Fruit fly (Drosophila melanogaster) whole organism, embryonic: Measurements from ENCODE around the gene CG33966.
A peak's percentile ranks its signal among the peaks of the same experiment; 100 is the strongest.

Experiments
- Bdp1 ChIP-seq: fragments of 200-800 bp; sonication (Bioruptor generic); optimal IDR thresholded peaks from 3 replicates; lab custom pipeline; 2016; ENCODE audit warnings: missing biosample characterization, missing genetic modification characterization
- Bgb ChIP-seq: fragments of 200-800 bp; sonication (Bioruptor generic); IDR thresholded peaks from 2 replicates; pipeline ENCODE4 v1.3.6; 2022; ENCODE audit warnings: missing biosample characterization, missing genetic modification characterization; ENCODE audit not compliant: partially characterized antibody
- CG11085 ChIP-seq: fragments of 200-800 bp; sonication (Bioruptor generic); IDR thresholded peaks from 2 replicates; pipeline ENCODE4 v1.3.6; 2022; ENCODE audit warnings: missing biosample characterization, missing genetic modification characterization
- CG13123 ChIP-seq: fragments of 200-800 bp; sonication (Bioruptor generic); optimal IDR thresholded peaks from 2 replicates; lab custom pipeline; 2016; ENCODE audit warnings: missing biosample characterization, missing genetic modification characterization
- CG13775 ChIP-seq: fragments of 200-800 bp; sonication (Bioruptor generic); optimal IDR thresholded peaks from 3 replicates; lab custom pipeline; 2017; ENCODE audit warnings: missing biosample characterization, mild to moderate bottlenecking, missing genetic modification characterization
- CG14014 ChIP-seq: fragments of 200-800 bp; sonication (Bioruptor generic); IDR thresholded peaks from 2 replicates; pipeline ENCODE4 v1.3.6; 2022; ENCODE audit warnings: missing biosample characterization, missing genetic modification characterization
- CG15269 ChIP-seq: fragments of 200-800 bp; sonication (Bioruptor generic); optimal IDR thresholded peaks from 2 replicates; lab custom pipeline; 2018; ENCODE audit warnings: missing biosample characterization, mild to moderate bottlenecking, missing genetic modification characterization, moderate library complexity
- CG16863 ChIP-seq: fragments of 200-800 bp; sonication (Bioruptor generic); optimal IDR thresholded peaks from 3 replicates; lab custom pipeline; 2016; ENCODE audit warnings: missing biosample characterization, missing genetic modification characterization
- CG17912 ChIP-seq: fragments of 200-800 bp; sonication (Bioruptor generic); optimal IDR thresholded peaks from 2 replicates; lab custom pipeline; 2018; ENCODE audit warnings: missing biosample characterization, mild to moderate bottlenecking, missing genetic modification characterization
- CG3838 ChIP-seq: fragments of 200-800 bp; sonication (Bioruptor generic); optimal IDR thresholded peaks from 3 replicates; lab custom pipeline; 2016; ENCODE audit warnings: missing biosample characterization, missing genetic modification characterization
- CG3847 ChIP-seq: fragments of 200-800 bp; sonication (Bioruptor generic); IDR thresholded peaks from 2 replicates; pipeline ENCODE4 v1.3.6; 2022; ENCODE audit warnings: missing biosample characterization, missing genetic modification characterization
- CG42726 ChIP-seq: fragments of 200-800 bp; sonication (Bioruptor generic); IDR thresholded peaks from 2 replicates; pipeline ENCODE4 v1.3.6; 2022; ENCODE audit warnings: missing biosample characterization, missing genetic modification characterization; ENCODE audit not compliant: partially characterized antibody
- CG4282 ChIP-seq: fragments of 200-800 bp; sonication (Bioruptor generic); optimal IDR thresholded peaks from 2 replicates; lab custom pipeline; 2016; ENCODE audit warnings: missing biosample characterization, missing genetic modification characterization
- CG6791 ChIP-seq: fragments of 200-800 bp; sonication (Bioruptor generic); IDR thresholded peaks from 3 replicates; pipeline ENCODE4 v1.3.6; 2022; ENCODE audit warnings: missing biosample characterization, missing genetic modification characterization; ENCODE audit not compliant: partially characterized antibody
- CG6813 ChIP-seq: fragments of 200-800 bp; sonication (Bioruptor generic); optimal IDR thresholded peaks from 2 replicates; lab custom pipeline; 2017; ENCODE audit warnings: missing biosample characterization, missing genetic modification characterization, mild to moderate bottlenecking, moderate library complexity, missing genetic modification reagents
- CG7357 ChIP-seq: fragments of 200-800 bp; sonication (Bioruptor generic); IDR thresholded peaks from 3 replicates; pipeline ENCODE4 v1.3.6; 2022; ENCODE audit warnings: missing biosample characterization, missing genetic modification characterization
- CG7372 ChIP-seq: fragments of 200-800 bp; sonication (Bioruptor generic); IDR thresholded peaks from 2 replicates; pipeline ENCODE4 v1.3.6; 2022; ENCODE audit warnings: missing biosample characterization, missing genetic modification characterization
- CG8924 ChIP-seq: fragments of 200-800 bp; optimal IDR thresholded peaks from 3 replicates; lab custom pipeline; 2019; ENCODE audit warnings: missing biosample characterization, mild to moderate bottlenecking, missing genetic modification characterization, moderate library complexity
- CG9797 ChIP-seq: fragments of 200-800 bp; sonication (Bioruptor generic); optimal IDR thresholded peaks from 3 replicates; lab custom pipeline; 2018; ENCODE audit warnings: missing biosample characterization, mild to moderate bottlenecking, missing genetic modification characterization
- Camta ChIP-seq: fragments of 200-800 bp; sonication (Bioruptor generic); optimal IDR thresholded peaks from 2 replicates; lab custom pipeline; 2016; ENCODE audit warnings: missing biosample characterization, missing genetic modification characterization
- Dp ChIP-seq: fragments of 200-800 bp; sonication (Bioruptor generic); optimal IDR thresholded peaks from 2 replicates; lab custom pipeline; 2018; ENCODE audit warnings: missing biosample characterization, mild to moderate bottlenecking, missing genetic modification characterization, moderate library complexity
- Fer3 ChIP-seq: fragments of 200-800 bp; sonication (Bioruptor generic); optimal IDR thresholded peaks from 2 replicates; lab custom pipeline; 2018; ENCODE audit warnings: missing biosample characterization, mild to moderate bottlenecking, missing genetic modification characterization, moderate library complexity
- HLH4C ChIP-seq: fragments of 200-800 bp; sonication (Bioruptor generic); IDR thresholded peaks from 3 replicates; pipeline ENCODE4 v1.3.6; 2022; ENCODE audit warnings: missing biosample characterization, missing genetic modification characterization; ENCODE audit not compliant: partially characterized antibody
- Hr51 ChIP-seq, 2 experiments: fragments of 200-800 bp; sonication (Bioruptor generic); optimal IDR thresholded peaks; 2 replicates in 1 of 2; 3 replicates in 1 of 2; lab custom pipeline; 2016 to 2018; ENCODE audit warnings: missing biosample characterization in 2 of 2, missing genetic modification characterization in 2 of 2, mild to moderate bottlenecking in 1 of 2, moderate library complexity in 1 of 2
- Nf-YC ChIP-seq: fragments of 200-800 bp; optimal IDR thresholded peaks from 3 replicates; lab custom pipeline; 2019; ENCODE audit warnings: missing biosample characterization, mild to moderate bottlenecking, missing genetic modification characterization, moderate library complexity
- Opbp ChIP-seq: fragments of 200-800 bp; sonication (Bioruptor generic); IDR thresholded peaks from 3 replicates; pipeline ENCODE4 v1.3.6; 2022; ENCODE audit warnings: missing biosample characterization, missing genetic modification characterization; ENCODE audit not compliant: partially characterized antibody
- Stat92E ChIP-seq, 3 experiments: fragments of >200 bp in 2 of 3; fragments of 200-800 bp in 1 of 3; sonication (Bioruptor generic) in 1 of 3; optimal IDR thresholded peaks; 2 replicates each; lab custom pipeline; 2017 to 2019; ENCODE audit warnings: missing biosample characterization in 3 of 3, missing genetic modification characterization in 3 of 3, mild to moderate bottlenecking in 1 of 3, moderate library complexity in 1 of 3
- Trl ChIP-seq, 3 experiments: fragments of >200 bp in 2 of 3; fragments of 200-800 bp in 1 of 3; sonication (Bioruptor generic) in 1 of 3; optimal IDR thresholded peaks; 2 replicates in 1 of 3; 3 replicates in 2 of 3; lab custom pipeline; 2016 to 2017; ENCODE audit warnings: missing biosample characterization in 1 of 3, missing genetic modification characterization in 1 of 3
- chinmo ChIP-seq: fragments of 200-800 bp; sonication (Bioruptor generic); IDR thresholded peaks from 4 replicates; pipeline ENCODE4 v1.3.6; 2022; ENCODE audit warnings: missing biosample characterization, missing genetic modification characterization; ENCODE audit not compliant: partially characterized antibody
- dpn ChIP-seq, 2 experiments: fragments of 200-800 bp; sonication (Bioruptor generic); optimal IDR thresholded peaks; 3 replicates each; lab custom pipeline; 2016; ENCODE audit warnings: missing biosample characterization in 2 of 2, missing genetic modification characterization in 2 of 2
- esg ChIP-seq: fragments of 200-800 bp; sonication (Bioruptor generic); conservative IDR thresholded peaks from 2 replicates; pipeline ENCODE4 v1.3.6; 2022; ENCODE audit warnings: missing biosample characterization, missing genetic modification characterization
- jigr1 ChIP-seq: fragments of 200-800 bp; sonication (Bioruptor generic); IDR thresholded peaks from 3 replicates; pipeline ENCODE4 v1.3.6; 2022; ENCODE audit warnings: missing biosample characterization, missing genetic modification characterization
- kni ChIP-seq: fragments of 200-800 bp; sonication (Bioruptor generic); optimal IDR thresholded peaks from 3 replicates; lab custom pipeline; 2017; ENCODE audit warnings: mild to moderate bottlenecking, missing biosample characterization, missing genetic modification reagents, missing genetic modification characterization
- nerfin-1 ChIP-seq: fragments of 200-800 bp; sonication (Bioruptor generic); optimal IDR thresholded peaks from 3 replicates; lab custom pipeline; 2019; ENCODE audit warnings: missing biosample characterization, mild to moderate bottlenecking, missing genetic modification characterization, moderate library complexity
- nom ChIP-seq: fragments of 200-800 bp; sonication (Bioruptor generic); optimal IDR thresholded peaks from 2 replicates; lab custom pipeline; 2017; ENCODE audit warnings: missing biosample characterization, missing genetic modification characterization, mild to moderate bottlenecking, moderate library complexity, missing genetic modification reagents
- otp ChIP-seq: fragments of 200-800 bp; sonication (Bioruptor generic); IDR thresholded peaks from 3 replicates; pipeline ENCODE4, ENCODE4 v1.3.6; 2022; ENCODE audit warnings: missing biosample characterization, missing genetic modification characterization
- pfk ChIP-seq: fragments of 200-800 bp; sonication (Bioruptor generic); optimal IDR thresholded peaks from 2 replicates; lab custom pipeline; 2018; ENCODE audit warnings: missing biosample characterization, mild to moderate bottlenecking, missing genetic modification characterization, moderate library complexity
- phol ChIP-seq: fragments of 200-800 bp; sonication (Bioruptor generic); optimal IDR thresholded peaks from 3 replicates; lab custom pipeline; 2018; ENCODE audit warnings: missing biosample characterization, mild to moderate bottlenecking, missing genetic modification characterization, moderate library complexity
- ranshi ChIP-seq: fragments of 200-800 bp; sonication (Bioruptor generic); IDR thresholded peaks from 2 replicates; pipeline ENCODE4 v1.3.6; 2022; ENCODE audit warnings: missing biosample characterization, missing genetic modification characterization
- ro ChIP-seq: fragments of 200-800 bp; sonication (Bioruptor generic); IDR thresholded peaks from 2 replicates; pipeline ENCODE4 v1.3.6; 2022; ENCODE audit warnings: missing biosample characterization, missing genetic modification characterization
- sens ChIP-seq: fragments of 200-800 bp; sonication (Bioruptor generic); peaks from one replicate; lab custom pipeline; 2016; ENCODE audit warnings: missing biosample characterization, missing genetic modification characterization
- sob ChIP-seq: fragments of 200-800 bp; sonication (Bioruptor generic); IDR thresholded peaks from 2 replicates; pipeline ENCODE4 v1.3.6; 2022; ENCODE audit warnings: missing biosample characterization, missing genetic modification characterization
- sr ChIP-seq: fragments of 200-800 bp; sonication (Bioruptor generic); IDR thresholded peaks from 3 replicates; pipeline ENCODE4 v1.3.6; 2022; ENCODE audit warnings: missing biosample characterization, missing genetic modification characterization
- ttk ChIP-seq: fragments of 200-800 bp; sonication (Bioruptor generic); IDR thresholded peaks from 2 replicates; pipeline ENCODE4 v2.1.2; 2022; ENCODE audit warnings: missing biosample characterization, missing genetic modification characterization
- tup ChIP-seq: fragments of 200-800 bp; sonication (Bioruptor generic); optimal IDR thresholded peaks from 2 replicates; lab custom pipeline; 2016; ENCODE audit warnings: missing biosample characterization, mild to moderate bottlenecking, missing genetic modification characterization, moderate library complexity
- usp ChIP-seq: fragments of >200 bp; optimal IDR thresholded peaks from 2 replicates; lab custom pipeline; 2017; ENCODE audit warnings: missing biosample characterization, missing genetic modification characterization
- wdn ChIP-seq: fragments of 200-800 bp; sonication (Bioruptor generic); IDR thresholded peaks from 2 replicates; pipeline ENCODE4 v1.3.6; 2022; ENCODE audit warnings: missing biosample characterization, missing genetic modification characterization
- z ChIP-seq: fragments of 200-800 bp; sonication (Bioruptor generic); IDR thresholded peaks from 3 replicates; pipeline ENCODE4 v1.3.6; 2022; ENCODE audit warnings: missing biosample characterization, missing genetic modification characterization
- zen2 ChIP-seq: fragments of 200-800 bp; sonication (Bioruptor generic); IDR thresholded peaks from 3 replicates; pipeline ENCODE4 v1.3.6; 2022; ENCODE audit warnings: missing biosample characterization, missing genetic modification characterization; ENCODE audit not compliant: partially characterized antibody

The CG33966 gene

DNA sequence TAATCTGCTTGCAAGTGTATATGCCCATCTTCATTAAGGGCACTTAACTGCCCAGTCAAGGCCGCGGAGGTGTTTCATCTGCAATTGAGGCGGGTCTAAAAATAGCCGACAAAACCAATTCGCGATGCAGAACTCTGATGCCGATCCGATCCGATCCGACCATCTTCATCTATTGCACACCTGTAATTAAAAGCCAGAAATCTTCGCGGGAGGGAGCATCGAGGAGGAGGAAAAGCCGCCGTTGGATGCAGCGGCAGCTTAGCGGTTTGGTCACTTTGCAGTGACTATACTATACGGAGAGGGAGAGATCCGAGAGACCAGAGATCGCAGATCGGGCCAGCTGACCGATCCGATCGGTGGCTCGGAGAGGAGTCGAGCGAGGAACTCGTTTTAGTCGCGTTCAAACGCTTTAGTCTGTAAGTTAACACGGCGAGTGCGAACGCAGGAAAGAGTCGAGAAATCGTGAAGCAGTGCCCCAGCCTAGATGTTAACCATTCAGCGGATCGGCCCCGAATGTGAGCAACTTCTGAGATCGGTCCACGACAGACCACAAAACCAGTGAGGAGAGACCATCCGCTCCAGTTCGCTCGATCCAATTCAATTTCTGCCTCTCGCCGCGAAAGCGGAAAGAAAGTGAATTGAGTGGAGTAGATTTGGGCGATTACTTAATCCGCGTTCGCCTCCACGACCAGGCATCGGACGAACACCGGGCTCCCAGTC, 22.3 kb downstream of the CG33966 start, which contains the start of gene tfc (continued):
- TF ChIP-seq CG3847 (no peak), Stat92E (GFP tag; optimal IDR thresholded peaks at IDR 0.05; lab: Kevin White, UChicago) (no peak), CG6813 (no peak), zen2 (0 out of 3 replicates have a peak, but pooled peaks have one; percentile 19), dpn (GFP tag; optimal IDR thresholded peaks at IDR 0.05; lab: Kevin White, UChicago) (no peak), CG7372 (GFP tag; lab: Robert Waterston, UW) (no peak), phol (tag; lab: Kevin White, UChicago) (no peak), Bdp1 (GFP tag; lab: Kevin White, UChicago) (no peak), sr (no peak), CG15269 (no peak), Opbp (GFP tag; lab: Robert Waterston, UW) (no peak), Hr51 (GFP tag; optimal IDR thresholded peaks at IDR 0.05; lab: Kevin White, UChicago) (no peak), HLH4C (GFP tag; lab: Robert Waterston, UW) (no peak), CG9797 (no peak), otp (no peak), CG6791 (no peak), Trl (optimal IDR thresholded peaks at IDR 0.05; lab: Kevin White, UChicago) (peak; percentile 11 to 22), Trl (GFP tag; optimal IDR thresholded peaks at IDR 0.05; lab: Kevin White, UChicago) (no peak), ttk (no peak), sens (peak; percentile 18), chinmo (peak; percentile 86; the same call in 2 of the 4 replicates), CG14014 (GFP tag; lab: Robert Waterston, UW) (no peak), ranshi (GFP tag; lab: Robert Waterston, UW) (no peak), wdn (GFP tag; lab: Robert Waterston, UW) (no peak), CG3838 (GFP tag; lab: Kevin White, UChicago) (no peak), kni (GFP tag; lab: Kevin White, UChicago) (peak; percentile 65), tup (GFP tag; lab: Kevin White, UChicago) (no peak), nom (GFP tag; lab: Kevin White, UChicago) (peak; percentile 55), Dp (GFP tag; lab: Kevin White, UChicago) (no peak), z (GFP tag; lab: Robert Waterston, UW) (peak; percentile 81; the same call in 2 of the 3 replicates), CG42726 (no peak), Bgb (GFP tag; lab: Robert Waterston, UW) (no peak), ro (GFP tag; lab: Robert Waterston, UW) (no peak), pfk (GFP tag; lab: Kevin White, UChicago) (no peak), nerfin-1 (tag; lab: Kevin White, UChicago) (no peak)

- TF ChIP-seq CG13123 (GFP tag; lab: Kevin White, UChicago), result no peak
- TF ChIP-seq Nf-YC (tag; lab: Kevin White, UChicago), result no peak
- TF ChIP-seq jigr1 (GFP tag; lab: Robert Waterston, UW), result no peak
- no peak for TF ChIP-seq CG3838 (GFP tag; lab: Kevin White, UChicago)
- no peak for TF ChIP-seq Stat92E (GFP tag; optimal IDR thresholded peaks at IDR 0.05; lab: Kevin White, UChicago)
- peak; percentile 27 for TF ChIP-seq CG8924 (tag; lab: Kevin White, UChicago)
- no peak for TF ChIP-seq CG7372 (GFP tag; lab: Robert Waterston, UW)
- no peak for TF ChIP-seq CG17912 (GFP tag; lab: Kevin White, UChicago)
- no peak for TF ChIP-seq CG11085 (GFP tag; lab: Robert Waterston, UW)
- no peak for TF ChIP-seq CG7357 (GFP tag; lab: Robert Waterston, UW)
- no peak for TF ChIP-seq CG4282 (GFP tag; lab: Kevin White, UChicago)
- no peak for TF ChIP-seq Camta
- TF ChIP-seq Fer3, result peak; percentile 53
- TF ChIP-seq sob, result peak; percentile 49; the same call in 1 of the 2 replicates
- no peak for TF ChIP-seq usp (GFP tag; lab: Kevin White, UChicago)
- peak; percentile 47 for TF ChIP-seq CG3847
- TF ChIP-seq CG13775 (GFP tag; lab: Kevin White, UChicago), result no peak
- no peak for TF ChIP-seq CG16863
- peak; percentile 29 for TF ChIP-seq esg
These were observed 24.6 kb downstream of the CG33966 start for dm6 chr3L:1258547-1258946.
